Worm (Caenorhabditis elegans) whole organism, L4/young adult: ENCODE measurements around the gene F26F2.3.

Source experiments
- dao-5 ChIP-seq: sonication (generic microtip); optimal IDR thresholded peaks from 2 replicates; lab custom pipeline; 2016; ENCODE audit warnings: missing genotype, missing genetic modification characterization, moderate library complexity, missing compliant biosample characterization
- him-1 ChIP-seq: sonication (generic microtip); optimal IDR thresholded peaks from 2 replicates; lab custom pipeline; 2016; ENCODE audit warnings: missing genotype, missing genetic modification reagents, missing genetic modification characterization, missing compliant biosample characterization

DNA sequence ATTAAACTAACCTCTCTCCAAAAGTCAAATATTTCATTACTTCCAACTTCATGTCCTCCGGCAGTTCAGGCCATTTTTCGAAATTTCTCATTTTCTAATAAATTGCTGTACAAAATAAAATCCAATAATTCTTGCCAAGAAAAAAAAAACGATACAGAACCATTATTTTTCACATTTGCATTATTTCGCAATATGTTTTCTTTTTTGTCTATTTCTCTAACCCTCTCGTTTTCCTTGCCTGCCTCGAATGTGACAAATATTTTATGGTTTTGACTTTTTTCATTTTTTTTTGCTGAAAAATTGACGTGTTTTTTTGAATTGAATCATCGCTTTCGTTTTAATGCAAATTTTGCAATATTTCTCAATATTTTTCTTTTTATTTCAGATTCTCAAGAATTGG, 44.1 kb downstream of the F26F2.3 start, which contains the start of the genes Y38H6C.9 and fbxa-150:
- TF ChIP-seq him-1 (tag; lab: Kevin White, UChicago) (no peak), dao-5 (no peak)
